Worm (Caenorhabditis elegans) whole organism, L4 larva: ENCODE measurements around the gene F40E10.5.
A peak's percentile ranks its signal among the peaks of the same experiment; 100 is the strongest.

Source experiments
- F37D6.2 ChIP-seq: sonication (generic microtip); optimal IDR thresholded peaks from 2 replicates; lab custom pipeline; 2016; ENCODE audit warnings: mild to moderate bottlenecking, missing genetic modification characterization, missing compliant biosample characterization
- F49E8.2 ChIP-seq: sonication (generic microtip); optimal IDR thresholded peaks from 2 replicates; lab custom pipeline; 2016; ENCODE audit warnings: missing compliant biosample characterization, mild to moderate bottlenecking, missing genetic modification characterization, borderline replicate concordance
- T20F7.1 ChIP-seq: fragments of 200-800 bp; sonication (Bioruptor generic); optimal IDR thresholded peaks from 2 replicates; lab custom pipeline; 2018; ENCODE audit warnings: mild to moderate bottlenecking, missing genetic modification characterization, missing compliant biosample characterization
- Y105C5A.15 ChIP-seq: fragments of 200-800 bp; sonication (Bioruptor generic); IDR thresholded peaks from 2 replicates; pipeline ENCODE4 v1.3.6; 2022; ENCODE audit warnings: missing genetic modification characterization, missing compliant biosample characterization
- Y5F2A.4 ChIP-seq: fragments of 200-800 bp; sonication (Bioruptor generic); optimal IDR thresholded peaks from 2 replicates; lab custom pipeline; 2018; ENCODE audit warnings: mild to moderate bottlenecking, missing genetic modification characterization, missing compliant biosample characterization
- ZK546.5 ChIP-seq, 2 experiments: sonication (generic microtip); optimal IDR thresholded peaks; 2 replicates each; lab custom pipeline; 2017; ENCODE audit warnings: missing biosample characterization in 2 of 2, missing genetic modification characterization in 2 of 2
- aha-1 ChIP-seq: fragments of 150-350 bp; peaks from one replicate; lab custom pipeline; 2014; ENCODE audit warnings: missing biosample characterization, missing genetic modification characterization
- aly-2 ChIP-seq: sonication (generic microtip); optimal IDR thresholded peaks from 2 replicates; lab custom pipeline; 2018; ENCODE audit warnings: missing biosample characterization, missing genetic modification characterization
- ama-1 ChIP-seq: fragments of 150-350 bp; optimal IDR thresholded peaks from 2 replicates; lab custom pipeline; 2014; ENCODE audit warnings: inconsistent platforms, mixed read lengths
- attf-4 ChIP-seq: sonication (generic microtip); optimal IDR thresholded peaks from 3 replicates; lab custom pipeline; 2017; ENCODE audit warnings: missing biosample characterization, missing genetic modification characterization
- ceh-20 ChIP-seq: fragments of 200-800 bp; sonication (Bioruptor generic); IDR thresholded peaks from 2 replicates; pipeline ENCODE4 v1.3.6; 2022; ENCODE audit warnings: missing genetic modification reagents, missing genetic modification characterization, missing compliant biosample characterization
- ceh-44 ChIP-seq: fragments of 200-800 bp; sonication (Bioruptor generic); IDR thresholded peaks from 2 replicates; pipeline ENCODE4 v1.3.6; 2022; ENCODE audit warnings: missing genetic modification reagents, missing genetic modification characterization, missing compliant biosample characterization
- ceh-62 ChIP-seq: sonication (generic microtip); optimal IDR thresholded peaks from 2 replicates; lab custom pipeline; 2017; ENCODE audit warnings: missing biosample characterization, missing genetic modification characterization
- ceh-82 ChIP-seq: sonication (generic microtip); optimal IDR thresholded peaks from 2 replicates; lab custom pipeline; 2017; ENCODE audit warnings: missing biosample characterization, missing genetic modification characterization
- daf-16 ChIP-seq, 3 experiments: sonication (generic microtip); optimal IDR thresholded peaks; 2 replicates each; lab custom pipeline; 2016 to 2017; ENCODE audit warnings: missing genetic modification characterization in 3 of 3, missing genetic modification reagents in 3 of 3, mild to moderate bottlenecking in 2 of 3, missing compliant biosample characterization in 2 of 3, missing biosample characterization in 1 of 3, moderate library complexity in 1 of 3
- daf-8 ChIP-seq: fragments of 200-800 bp; sonication (Bioruptor generic); IDR thresholded peaks from 2 replicates; pipeline ENCODE4 v1.3.6; 2022; ENCODE audit warnings: missing genetic modification characterization, missing compliant biosample characterization
- dmd-6 ChIP-seq: fragments of 200-800 bp; sonication (Bioruptor generic); IDR thresholded peaks from 2 replicates; pipeline ENCODE4 v1.3.6; 2022; ENCODE audit warnings: missing genetic modification reagents, missing genetic modification characterization, missing compliant biosample characterization
- dmd-8 ChIP-seq: fragments of 200-800 bp; sonication (Bioruptor generic); IDR thresholded peaks from 2 replicates; pipeline ENCODE4 v1.3.6; 2022; ENCODE audit warnings: missing genetic modification characterization, missing compliant biosample characterization
- dmd-9 ChIP-seq: fragments of 200-800 bp; sonication (Bioruptor generic); IDR thresholded peaks from 2 replicates; pipeline ENCODE4 v1.3.6; 2022; ENCODE audit warnings: missing genetic modification reagents, missing genetic modification characterization, missing compliant biosample characterization
- fos-1 ChIP-seq: fragments of 150-350 bp; optimal IDR thresholded peaks from 2 replicates; lab custom pipeline; 2014; ENCODE audit warnings: missing biosample characterization, missing genetic modification characterization
- hif-1 ChIP-seq, 2 experiments: sonication (generic microtip); optimal IDR thresholded peaks; 2 replicates each; lab custom pipeline; 2016 to 2017; ENCODE audit warnings: missing compliant biosample characterization in 2 of 2, missing genetic modification characterization in 2 of 2, missing genetic modification reagents in 2 of 2, missing genotype in 2 of 2, mild to moderate bottlenecking in 1 of 2
- hlh-11 ChIP-seq: fragments of 200-800 bp; sonication (Bioruptor generic); optimal IDR thresholded peaks from 2 replicates; lab custom pipeline; 2018; ENCODE audit warnings: mild to moderate bottlenecking, missing genetic modification characterization, missing compliant biosample characterization
- lim-7 ChIP-seq: fragments of 200-800 bp; sonication (Bioruptor generic); IDR thresholded peaks from 2 replicates; pipeline ENCODE4 v1.3.6; 2022; ENCODE audit warnings: missing genetic modification characterization, missing compliant biosample characterization
- lin-1 ChIP-seq: fragments of 200-800 bp; sonication (Bioruptor generic); IDR thresholded peaks from 2 replicates; pipeline ENCODE4 v1.3.6; 2022; ENCODE audit warnings: missing genetic modification reagents, missing genetic modification characterization, missing compliant biosample characterization
- lin-39 ChIP-seq: fragments of 150-350 bp; optimal IDR thresholded peaks from 2 replicates; lab custom pipeline; 2014; ENCODE audit warnings: missing biosample characterization, missing genetic modification reagents, missing genetic modification characterization
- lsy-2 ChIP-seq, 2 experiments: fragments of 150-350 bp in 1 of 2; sonication (generic microtip) in 1 of 2; optimal IDR thresholded peaks; 2 replicates each; lab custom pipeline; 2014 to 2017; ENCODE audit warnings: missing biosample characterization in 2 of 2, missing genetic modification characterization in 2 of 2
- mes-2 ChIP-seq: sonication (generic microtip); optimal IDR thresholded peaks from 2 replicates; lab custom pipeline; 2016; ENCODE audit warnings: missing genotype, mild to moderate bottlenecking, missing genetic modification characterization, missing compliant biosample characterization; ENCODE audit not compliant: poor library complexity, severe bottlenecking
- mxl-2 ChIP-seq: fragments of 200-800 bp; sonication (Bioruptor generic); conservative IDR thresholded peaks from 2 replicates; pipeline ENCODE4 v1.3.6; 2022; ENCODE audit warnings: missing genetic modification reagents, missing genetic modification characterization, missing compliant biosample characterization
- nhr-11 ChIP-seq: fragments of 150-350 bp; optimal IDR thresholded peaks from 2 replicates; lab custom pipeline; 2014; ENCODE audit warnings: missing biosample characterization, missing genetic modification characterization
- nhr-111 ChIP-seq: fragments of 200-800 bp; sonication (Bioruptor generic); optimal IDR thresholded peaks from 2 replicates; lab custom pipeline; 2018; ENCODE audit warnings: mild to moderate bottlenecking, missing genetic modification characterization, missing compliant biosample characterization
- nhr-41 ChIP-seq: fragments of 200-800 bp; sonication (Bioruptor generic); IDR thresholded peaks from 2 replicates; pipeline ENCODE4 v1.3.6; 2022; ENCODE audit warnings: missing genetic modification reagents, missing genetic modification characterization, missing compliant biosample characterization
- nhr-48 ChIP-seq: sonication (generic microtip); optimal IDR thresholded peaks from 2 replicates; lab custom pipeline; 2016; ENCODE audit warnings: mild to moderate bottlenecking, missing genetic modification characterization, missing compliant biosample characterization
- nhr-6 ChIP-seq: fragments of 150-350 bp; optimal IDR thresholded peaks from 2 replicates; lab custom pipeline; 2014; ENCODE audit warnings: missing biosample characterization, missing genetic modification characterization
- nhr-77 ChIP-seq: fragments of 150-350 bp; optimal IDR thresholded peaks from 2 replicates; lab custom pipeline; 2014; ENCODE audit warnings: missing biosample characterization, missing genetic modification characterization
- php-3 ChIP-seq: fragments of 200-800 bp; sonication (Bioruptor generic); IDR thresholded peaks from 2 replicates; pipeline ENCODE4 v1.3.6; 2022; ENCODE audit warnings: missing genetic modification reagents, missing genetic modification characterization, missing compliant biosample characterization
- snpc-1.2 ChIP-seq: fragments of 200-800 bp; sonication (Bioruptor generic); IDR thresholded peaks from 2 replicates; pipeline ENCODE4 v1.3.6; 2022; ENCODE audit warnings: missing genetic modification reagents, missing genetic modification characterization, missing compliant biosample characterization
- snpc-4 ChIP-seq: fragments of 150-350 bp; optimal IDR thresholded peaks from 2 replicates; lab custom pipeline; 2014; ENCODE audit warnings: missing biosample characterization, missing genetic modification characterization
- spr-3 ChIP-seq: fragments of 200-800 bp; sonication (Bioruptor generic); optimal IDR thresholded peaks from 2 replicates; lab custom pipeline; 2018; ENCODE audit warnings: mild to moderate bottlenecking, missing genetic modification characterization, missing compliant biosample characterization
- unc-130 ChIP-seq: sonication (generic microtip); optimal IDR thresholded peaks from 2 replicates; lab custom pipeline; 2016; ENCODE audit warnings: missing genetic modification reagents, missing genetic modification characterization, missing compliant biosample characterization
- zfp-2 ChIP-seq: sonication (generic microtip); optimal IDR thresholded peaks from 2 replicates; lab custom pipeline; 2016; ENCODE audit warnings: mild to moderate bottlenecking, missing genetic modification characterization, missing compliant biosample characterization
- zip-11 ChIP-seq: fragments of 200-800 bp; sonication (Bioruptor generic); IDR thresholded peaks from 2 replicates; pipeline ENCODE4 v1.3.6; 2022; ENCODE audit warnings: missing genetic modification characterization, missing compliant biosample characterization

Gene F40E10.5

DNA sequence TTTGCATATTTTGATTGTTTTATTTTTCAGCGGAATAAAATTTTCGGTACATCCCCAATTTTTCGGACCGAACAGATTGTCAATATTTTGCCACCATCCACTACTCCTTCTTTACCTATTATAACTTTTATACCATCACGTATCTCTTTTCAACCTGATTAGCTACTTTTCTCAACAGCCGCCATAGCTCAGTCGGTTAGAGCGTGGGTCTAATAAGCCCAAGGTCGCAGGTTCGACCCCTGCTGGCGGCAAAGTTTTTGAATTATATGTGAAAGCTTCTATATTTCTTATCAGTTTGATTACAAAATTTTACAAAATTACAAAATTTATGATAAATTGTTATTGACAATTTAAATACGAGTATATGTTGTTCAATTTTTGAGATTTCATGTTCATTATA, 22.6 kb upstream of the F40E10.5 start (continued):
- TF ChIP-seq ceh-20 (GFP tag; lab: Robert Waterston, UW) (no peak), zfp-2 (tag; lab: Kevin White, UChicago) (no peak), lin-39 (tag; lab: Kevin White, UChicago) (no peak), nhr-41 (0 out of 2 replicates have a peak, but pooled peaks have one; percentile 21), ama-1 (lab: Kevin White, UChicago) (no peak), hif-1 (tag; optimal IDR thresholded peaks at IDR 0.05; lab: Kevin White, UChicago) (no peak), T20F7.1 (GFP tag; lab: Kevin White, UChicago) (no peak), F37D6.2 (tag; lab: Kevin White, UChicago) (no peak), aly-2 (tag; lab: Kevin White, UChicago) (no peak), dmd-8 (peak; percentile 71; the same call in 1 of the 2 replicates), lin-1 (GFP tag; lab: Robert Waterston, UW) (no peak), daf-8 (GFP tag; lab: Robert Waterston, UW) (no peak), php-3 (no peak), mxl-2 (no peak), nhr-111 (GFP tag; lab: Kevin White, UChicago) (no peak), fos-1 (tag; lab: Kevin White, UChicago) (no peak), daf-16 (GFP tag; optimal IDR thresholded peaks at IDR 0.05; lab: Kevin White, UChicago) (peak; percentile 9 to 47), daf-16 (tag; optimal IDR thresholded peaks at IDR 0.05; lab: Kevin White, UChicago) (no peak), nhr-48 (tag; lab: Kevin White, UChicago) (no peak), nhr-6 (tag; lab: Kevin White, UChicago) (no peak), Y5F2A.4 (GFP tag; lab: Kevin White, UChicago) (no peak), spr-3 (GFP tag; lab: Kevin White, UChicago) (no peak), dmd-9 (GFP tag; lab: Robert Waterston, UW) (no peak)

- TF ChIP-seq unc-130 (no peak), snpc-4 (peak; percentile 52), lsy-2 (tag; optimal IDR thresholded peaks at IDR 0.05; lab: Kevin White, UChicago) (no peak)
Observed at ce11 chrX:14680474-14680873, 21.1 kb upstream of the F40E10.5 start.

DNA sequence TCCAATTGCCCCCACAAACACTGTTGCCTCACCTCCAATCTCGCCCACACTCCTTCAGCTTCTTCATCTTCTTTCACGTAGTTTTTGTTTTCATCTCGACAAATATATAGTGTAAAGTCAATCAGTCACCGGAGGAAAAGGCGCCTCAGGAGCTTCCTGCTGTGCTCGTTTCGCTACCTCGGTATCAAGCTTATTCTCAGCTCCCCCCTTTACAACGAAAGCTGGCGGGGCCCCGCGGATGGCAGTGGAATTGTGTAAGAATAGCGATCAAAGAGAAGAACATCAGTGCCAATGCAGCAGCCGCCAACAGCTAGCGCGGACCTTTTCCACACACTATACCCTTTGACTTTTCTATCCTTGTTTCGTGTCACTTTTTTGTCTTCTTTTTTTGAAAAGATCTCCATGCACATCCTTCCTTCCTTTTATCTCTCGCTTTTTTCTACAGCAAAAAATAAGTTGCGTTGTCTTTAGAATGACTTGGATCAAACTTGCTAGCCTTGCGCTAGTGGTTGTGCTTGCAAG, 17.1 kb upstream of the F40E10.5 start, which contains the start of gene csq-1:
Gene csq-1, plus strand, starts transcription at position 472 of the 522 bp plus-strand sequence.
- TF ChIP-seq ceh-62 (tag; lab: Kevin White, UChicago) (no peak), daf-16 (GFP tag; optimal IDR thresholded peaks at IDR 0.05; lab: Kevin White, UChicago) (peak in 1 of 2 experiments; percentile 34), daf-16 (tag; optimal IDR thresholded peaks at IDR 0.05; lab: Kevin White, UChicago) (no peak), aha-1 (peak; percentile 68), mes-2 (no peak), snpc-1.2 (0 out of 2 replicates have a peak, but pooled peaks have one; percentile 24), hlh-11 (tag; lab: Kevin White, UChicago) (peak; percentile 24)
- TF ChIP-seq, all 104 proteins: peak for 4

- TF ChIP-seq ceh-82 (no peak), hlh-11 (tag; lab: Kevin White, UChicago) (no peak), ZK546.5 (tag; optimal IDR thresholded peaks at IDR 0.05; lab: Kevin White, UChicago) (no peak), zip-11 (GFP tag; lab: Robert Waterston, UW) (no peak), dmd-6 (GFP tag; lab: Robert Waterston, UW) (no peak), nhr-77 (tag; lab: Kevin White, UChicago) (no peak), attf-4 (tag; lab: Kevin White, UChicago) (no peak), lim-7 (GFP tag; lab: Robert Waterston, UW) (no peak), F49E8.2 (tag; lab: Kevin White, UChicago) (no peak), nhr-11 (tag; lab: Kevin White, UChicago) (no peak), ceh-44 (GFP tag; lab: Robert Waterston, UW) (no peak), Y105C5A.15 (no peak), daf-8 (GFP tag; lab: Robert Waterston, UW) (no peak), spr-3 (GFP tag; lab: Kevin White, UChicago) (no peak)
Observed at ce11 chrX:14692905-14693304, 8.7 kb upstream of the F40E10.5 start, which contains the start of gene sox-3. Gene sox-3 (minus strand): TSS chrX:14693005.
